Fruit fly (Drosophila melanogaster): Measurements from ENCODE around the gene ringer.

ringer gene

dm6 chr3L:16309972-16310371 lies 49.3 kb downstream of the ringer start (continued):
- no peak for TF ChIP-seq CG2202 (tag; optimal IDR thresholded peaks at IDR 0.05)
- TF ChIP-seq Rfx (GFP tag; IDR thresholded peaks at IDR 0.05), result peak; percentile 71
- TF ChIP-seq Nf-YB (GFP tag; optimal IDR thresholded peaks at IDR 0.05), result no peak
- no peak; the same call in 1 of the 2 replicates for TF ChIP-seq vvl (GFP tag; IDR thresholded peaks at IDR 0.05)
- peak; percentile 86 for TF ChIP-seq Drgx (GFP tag; IDR thresholded peaks at IDR 0.05)
- TF ChIP-seq unc-4 (GFP tag; IDR thresholded peaks at IDR 0.05; ENCODE audit: partially characterized antibody), result no peak
- TF ChIP-seq CG15601 (tag; optimal IDR thresholded peaks at IDR 0.05), result no peak
- no peak for TF ChIP-seq CG4707 (GFP tag; optimal IDR thresholded peaks at IDR 0.05)
- TF ChIP-seq mld (GFP tag; IDR thresholded peaks at IDR 0.05; ENCODE audit: partially characterized antibody), result no peak
- no peak for TF ChIP-seq CG17568 (GFP tag; optimal IDR thresholded peaks at IDR 0.05)
- TF ChIP-seq CG4328 (GFP tag; optimal IDR thresholded peaks at IDR 0.05), result no peak
- TF ChIP-seq Hr51 (GFP tag; optimal IDR thresholded peaks at IDR 0.05), result no peak
- TF ChIP-seq Fer3 (tag; optimal IDR thresholded peaks at IDR 0.05), result peak; percentile 2
- TF ChIP-seq lab (GFP tag; optimal IDR thresholded peaks at IDR 0.05), result peak; percentile 72
- no peak for TF ChIP-seq bsh (GFP tag; optimal IDR thresholded peaks at IDR 0.05)
- peak; percentile 4 for TF ChIP-seq pho (GFP tag; optimal IDR thresholded peaks at IDR 0.05)
- no peak for TF ChIP-seq ash1 (GFP tag; optimal IDR thresholded peaks at IDR 0.05)
- no peak for TF ChIP-seq grau (tag; optimal IDR thresholded peaks at IDR 0.05)
- no peak for TF ChIP-seq Elba2 (GFP tag; optimal IDR thresholded peaks at IDR 0.05)
- no peak for TF ChIP-seq Doc3 (GFP tag; IDR thresholded peaks at IDR 0.05; ENCODE audit: partially characterized antibody)
- TF ChIP-seq CG15479 (GFP tag; optimal IDR thresholded peaks at IDR 0.05), result no peak
- TF ChIP-seq her (GFP tag; optimal IDR thresholded peaks at IDR 0.05), result peak; percentile 40
- no peak for TF ChIP-seq Fer1 (GFP tag; optimal IDR thresholded peaks at IDR 0.05)
- TF ChIP-seq CG30020 (tag; optimal IDR thresholded peaks at IDR 0.05), result no peak
- TF ChIP-seq Xrp1 (GFP tag; IDR thresholded peaks at IDR 0.05), result no peak
- TF ChIP-seq toy (GFP tag; IDR thresholded peaks at IDR 0.05), result no peak

- no peak for TF ChIP-seq CG9932 (GFP tag; IDR thresholded peaks at IDR 0.05)
- 0 out of 4 replicates have a peak, but pooled peaks have one; percentile 2 for TF ChIP-seq Gug (GFP tag; IDR thresholded peaks at IDR 0.05)
These were observed 50.8 kb downstream of the ringer start, which contains the start of gene CG13042 for dm6 chr3L:16308380-16308779. TSS of gene CG13042 (minus strand) at chr3L:16308480.

dm6 chr3L:16305820-16306650 lies 53.2 kb downstream of the ringer start, which contains the start of the genes CG13043 and CG13063:
TSS of gene CG13043 (minus strand) at chr3L:16305870.
TSS of gene CG13063 (plus strand) at chr3L:16306600.
- TF ChIP-seq gsb (GFP tag; IDR thresholded peaks at IDR 0.05), result no peak
- no peak for TF ChIP-seq CG2120 (GFP tag; optimal IDR thresholded peaks at IDR 0.05)
- no peak for TF ChIP-seq Oaz (GFP tag; IDR thresholded peaks at IDR 0.05)
- no peak for TF ChIP-seq Lhr (GFP tag; optimal IDR thresholded peaks at IDR 0.05)
- no peak for TF ChIP-seq twi (tag; optimal IDR thresholded peaks at IDR 0.05)
- peak; percentile 22 for TF ChIP-seq tap (tag; optimal IDR thresholded peaks at IDR 0.05)
- no peak for TF ChIP-seq sug (tag; optimal IDR thresholded peaks at IDR 0.05)
- TF ChIP-seq CG31388 (GFP tag; optimal IDR thresholded peaks at IDR 0.05), result no peak
- TF ChIP-seq disco-r (GFP tag; optimal IDR thresholded peaks at IDR 0.05), result no peak
- no peak for TF ChIP-seq tup (GFP tag; optimal IDR thresholded peaks at IDR 0.05)
- TF ChIP-seq danr (GFP tag; IDR thresholded peaks at IDR 0.05), result no peak
- TF ChIP-seq az2 (GFP tag; optimal IDR thresholded peaks at IDR 0.05), result no peak
- TF ChIP-seq Lim3 (GFP tag; IDR thresholded peaks at IDR 0.05), result no peak
- no peak for TF ChIP-seq CG10274 (GFP tag; optimal IDR thresholded peaks at IDR 0.05)
- no peak for TF ChIP-seq CG3847 (GFP tag; IDR thresholded peaks at IDR 0.05)
- no peak for TF ChIP-seq ERR (GFP tag; optimal IDR thresholded peaks at IDR 0.05)
- TF ChIP-seq crol (GFP tag; IDR thresholded peaks at IDR 0.05), result no peak
- TF ChIP-seq CG4820 (GFP tag; optimal IDR thresholded peaks at IDR 0.05), result no peak
- no peak for TF ChIP-seq al (GFP tag; IDR thresholded peaks at IDR 0.05)
- peak; percentile 10 for TF ChIP-seq nmo (GFP tag; optimal IDR thresholded peaks at IDR 0.05)
- no peak for TF ChIP-seq HmgD (GFP tag; optimal IDR thresholded peaks at IDR 0.05)

Data from whole organism, embryonic.